Fruit fly (Drosophila melanogaster) whole organism, adult: ENCODE results near the gene CG17475.

ENCODE experiments used
- CG12768 ChIP-seq: fragments of 200-800 bp; sonication (Bioruptor generic); optimal IDR thresholded peaks from 2 replicates; lab custom pipeline; 2017; ENCODE audit warnings: missing biosample characterization, missing genetic modification characterization, mild to moderate bottlenecking, moderate library complexity, missing genetic modification reagents
- Mnt ChIP-seq: fragments of 200-800 bp; sonication (Bioruptor generic); optimal IDR thresholded peaks from 2 replicates; lab custom pipeline; 2016; ENCODE audit warnings: missing biosample characterization, mild to moderate bottlenecking, missing genetic modification characterization

dm6 chr3R:17132098-17132712, 2.0 kb upstream of the CG17475 start, which contains the start of the genes CG4053 and CG31266:
- TF ChIP-seq Mnt (GFP tag; lab: Kevin White, UChicago) (no peak), CG12768 (no peak)
